Worm (Caenorhabditis elegans) whole organism, mixed stage, embryonic: ENCODE measurements around the gene math-39.

Experiments
- M03D4.4 ChIP-seq: sonication (generic microtip); optimal IDR thresholded peaks from 2 replicates; lab custom pipeline; 2017; ENCODE audit warnings: mild to moderate bottlenecking, missing genetic modification characterization, missing compliant biosample characterization
- bed-3 ChIP-seq: fragments of 200-800 bp; sonication (Bioruptor generic); optimal IDR thresholded peaks from 3 replicates; lab custom pipeline; 2018; ENCODE audit warnings: mild to moderate bottlenecking, missing genetic modification characterization, moderate library complexity, missing compliant biosample characterization
- blmp-1 ChIP-seq: fragments of 150-350 bp; optimal IDR thresholded peaks from 2 replicates; lab custom pipeline; 2014; ENCODE audit warnings: missing biosample characterization, missing genetic modification characterization
- ceh-39 ChIP-seq: fragments of 150-350 bp; optimal IDR thresholded peaks from 2 replicates; lab custom pipeline; 2014; ENCODE audit warnings: missing biosample characterization, missing genetic modification characterization
- ceh-43 ChIP-seq: fragments of 200-800 bp; sonication (Bioruptor generic); optimal IDR thresholded peaks from 2 replicates; lab custom pipeline; 2018; ENCODE audit warnings: mild to moderate bottlenecking, missing genetic modification characterization, moderate library complexity, missing compliant biosample characterization
- ceh-83 ChIP-seq: fragments of 200-800 bp; sonication (Bioruptor generic); optimal IDR thresholded peaks from 2 replicates; lab custom pipeline; 2018; ENCODE audit warnings: mild to moderate bottlenecking, missing genetic modification characterization, missing compliant biosample characterization
- ces-1 ChIP-seq: fragments of 150-350 bp; optimal IDR thresholded peaks from 2 replicates; lab custom pipeline; 2014; ENCODE audit warnings: missing biosample characterization, missing genetic modification reagents, missing genetic modification characterization
- cnd-1 ChIP-seq: fragments of 200-800 bp; sonication (Bioruptor generic); optimal IDR thresholded peaks from 2 replicates; lab custom pipeline; 2018; ENCODE audit warnings: mild to moderate bottlenecking, missing genetic modification characterization, missing compliant biosample characterization
- drap-1 ChIP-seq: fragments of 200-800 bp; sonication (Bioruptor generic); optimal IDR thresholded peaks from 3 replicates; lab custom pipeline; 2018; ENCODE audit warnings: mild to moderate bottlenecking, missing genetic modification characterization, missing compliant biosample characterization
- elt-1 ChIP-seq: sonication (generic microtip); optimal IDR thresholded peaks from 2 replicates; lab custom pipeline; 2017; ENCODE audit warnings: missing genetic modification characterization, mild to moderate bottlenecking, missing compliant biosample characterization, antibody characterized with exemption, moderate library complexity, borderline replicate concordance; ENCODE audit not compliant: insufficient read depth
- elt-3 ChIP-seq: fragments of 150-350 bp; optimal IDR thresholded peaks from 2 replicates; lab custom pipeline; 2014; ENCODE audit warnings: missing biosample characterization, missing genetic modification characterization
- ham-2 ChIP-seq: fragments of 200-800 bp; sonication (Bioruptor generic); optimal IDR thresholded peaks from 2 replicates; lab custom pipeline; 2018; ENCODE audit warnings: mild to moderate bottlenecking, missing genetic modification characterization, missing compliant biosample characterization
- hlh-1 ChIP-seq: fragments of 150-350 bp; optimal IDR thresholded peaks from 2 replicates; lab custom pipeline; 2014; ENCODE audit warnings: missing biosample characterization, missing genetic modification reagents, missing genetic modification characterization
- lin-13 ChIP-seq: fragments of 150-350 bp; optimal IDR thresholded peaks from 2 replicates; lab custom pipeline; 2014; ENCODE audit warnings: missing biosample characterization, missing genetic modification characterization
- lin-32 ChIP-seq: fragments of 200-800 bp; sonication (Bioruptor generic); optimal IDR thresholded peaks from 2 replicates; lab custom pipeline; 2018; ENCODE audit warnings: mild to moderate bottlenecking, missing genetic modification characterization, missing compliant biosample characterization
- lsy-2 ChIP-seq: fragments of 150-350 bp; optimal IDR thresholded peaks from 2 replicates; lab custom pipeline; 2014; ENCODE audit warnings: missing biosample characterization, missing genetic modification characterization
- mab-5 ChIP-seq: fragments of 150-350 bp; optimal IDR thresholded peaks from 2 replicates; lab custom pipeline; 2014; ENCODE audit warnings: missing biosample characterization, missing genetic modification characterization
- mep-1 ChIP-seq: fragments of 150-350 bp; optimal IDR thresholded peaks from 2 replicates; lab custom pipeline; 2017; ENCODE audit warnings: missing biosample characterization, missing genetic modification reagents, missing genetic modification characterization, inconsistent platforms
- mls-2 ChIP-seq: sonication (generic microtip); optimal IDR thresholded peaks from 2 replicates; lab custom pipeline; 2016; ENCODE audit warnings: mild to moderate bottlenecking, missing genetic modification characterization, moderate library complexity, missing compliant biosample characterization
- nhr-12 ChIP-seq: fragments of 150-350 bp; optimal IDR thresholded peaks from 2 replicates; lab custom pipeline; 2014; ENCODE audit warnings: missing biosample characterization, missing genetic modification characterization
- nhr-2 ChIP-seq: fragments of 150-350 bp; optimal IDR thresholded peaks from 2 replicates; lab custom pipeline; 2014; ENCODE audit warnings: missing biosample characterization, missing genetic modification characterization
- nhr-237 ChIP-seq: fragments of 150-350 bp; optimal IDR thresholded peaks from 2 replicates; lab custom pipeline; 2014; ENCODE audit warnings: missing biosample characterization, missing genetic modification characterization
- nhr-76 ChIP-seq: sonication (generic microtip); optimal IDR thresholded peaks from 2 replicates; lab custom pipeline; 2017; ENCODE audit warnings: missing biosample characterization, missing genetic modification characterization
- pha-4 ChIP-seq: fragments of 150-350 bp; optimal IDR thresholded peaks from 2 replicates; lab custom pipeline; 2018; ENCODE audit warnings: missing biosample characterization, missing genetic modification reagents, missing genetic modification characterization
- sem-2 ChIP-seq: fragments of 200-800 bp; sonication (Bioruptor generic); optimal IDR thresholded peaks from 2 replicates; lab custom pipeline; 2018; ENCODE audit warnings: mild to moderate bottlenecking, missing genetic modification characterization, missing compliant biosample characterization
- snpc-4 ChIP-seq: fragments of 150-350 bp; optimal IDR thresholded peaks from 2 replicates; lab custom pipeline; 2014; ENCODE audit warnings: missing biosample characterization, missing genetic modification characterization
- sptf-1 ChIP-seq: sonication (generic microtip); optimal IDR thresholded peaks from 2 replicates; lab custom pipeline; 2017; ENCODE audit warnings: mild to moderate bottlenecking, missing genetic modification characterization, moderate library complexity, missing compliant biosample characterization
- tbx-8 ChIP-seq: fragments of 200-800 bp; sonication (Bioruptor generic); optimal IDR thresholded peaks from 2 replicates; lab custom pipeline; 2018; ENCODE audit warnings: mild to moderate bottlenecking, missing genetic modification characterization, moderate library complexity, missing compliant biosample characterization
- unc-39 ChIP-seq: fragments of 150-350 bp; optimal IDR thresholded peaks from 2 replicates; lab custom pipeline; 2014; ENCODE audit warnings: missing biosample characterization, missing genetic modification characterization
- unc-62 ChIP-seq: fragments of 150-350 bp; optimal IDR thresholded peaks from 2 replicates; lab custom pipeline; 2014; ENCODE audit warnings: missing biosample characterization, missing genetic modification reagents, missing genetic modification characterization
- zip-8 ChIP-seq: fragments of 150-350 bp; optimal IDR thresholded peaks from 2 replicates; lab custom pipeline; 2014; ENCODE audit warnings: missing biosample characterization, missing genetic modification characterization
- ztf-11 ChIP-seq: fragments of 150-350 bp; optimal IDR thresholded peaks from 2 replicates; lab custom pipeline; 2014; ENCODE audit warnings: missing biosample characterization, missing genetic modification characterization

Gene math-39

DNA sequence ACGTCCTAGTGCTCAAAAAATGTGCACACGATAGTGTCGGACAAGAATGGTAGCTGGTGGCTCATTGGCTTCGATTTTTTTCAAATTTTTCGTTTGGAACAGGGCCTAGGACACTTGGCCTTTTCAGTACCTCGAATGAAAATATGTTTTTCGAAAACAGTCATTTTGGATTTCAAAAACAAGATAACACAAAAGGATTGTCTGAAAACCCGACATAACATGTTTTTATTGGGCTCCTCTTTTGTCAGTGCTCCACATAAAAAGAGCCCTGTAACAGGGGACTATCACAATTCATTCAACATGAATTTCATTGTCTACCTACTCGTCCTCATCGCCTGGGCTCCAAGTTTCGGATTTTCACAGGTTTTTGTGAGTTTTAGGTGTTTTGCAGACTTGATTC is 32.1 kb downstream of the math-39 start, which contains the start of gene C16C4.17:
TSS of gene C16C4.17 (plus strand) at position 301 of the 400 bp plus-strand sequence.
- TF ChIP-seq nhr-237 (tag; lab: Kevin White, UChicago) (no peak), snpc-4 (tag; lab: Kevin White, UChicago) (no peak), sem-2 (no peak), pha-4 (no peak), ham-2 (GFP tag; lab: Kevin White, UChicago) (no peak), elt-3 (tag; lab: Kevin White, UChicago) (no peak), ceh-43 (GFP tag; lab: Kevin White, UChicago) (no peak), bed-3 (GFP tag; lab: Kevin White, UChicago) (no peak), ztf-11 (tag; lab: Kevin White, UChicago) (no peak), ceh-39 (tag; lab: Kevin White, UChicago) (no peak)

ce11 chrII:1865683-1866431 is 33.7 kb downstream of the math-39 start, which contains the start of gene math-15:
math-15 (plus strand) TSS chrII:1866381.
- TF ChIP-seq blmp-1 (tag; lab: Kevin White, UChicago) = no peak
- no peak for TF ChIP-seq ham-2 (GFP tag; lab: Kevin White, UChicago)
- no peak for TF ChIP-seq sem-2
- TF ChIP-seq mab-5 = no peak
- no peak for TF ChIP-seq bed-3 (GFP tag; lab: Kevin White, UChicago)
- TF ChIP-seq ztf-11 (tag; lab: Kevin White, UChicago) = no peak
- no peak for TF ChIP-seq cnd-1 (tag; lab: Kevin White, UChicago)

- TF ChIP-seq unc-39 (no peak), bed-3 (GFP tag; lab: Kevin White, UChicago) (no peak), unc-62 (GFP tag; lab: Kevin White, UChicago) (no peak), ces-1 (GFP tag; lab: Kevin White, UChicago) (no peak), sptf-1 (tag; lab: Kevin White, UChicago) (no peak)
Observed at ce11 chrII:1869120-1869519, 37.0 kb downstream of the math-39 start, which contains the start of gene math-14. math-14 (plus strand) TSS chrII:1869420.

DNA sequence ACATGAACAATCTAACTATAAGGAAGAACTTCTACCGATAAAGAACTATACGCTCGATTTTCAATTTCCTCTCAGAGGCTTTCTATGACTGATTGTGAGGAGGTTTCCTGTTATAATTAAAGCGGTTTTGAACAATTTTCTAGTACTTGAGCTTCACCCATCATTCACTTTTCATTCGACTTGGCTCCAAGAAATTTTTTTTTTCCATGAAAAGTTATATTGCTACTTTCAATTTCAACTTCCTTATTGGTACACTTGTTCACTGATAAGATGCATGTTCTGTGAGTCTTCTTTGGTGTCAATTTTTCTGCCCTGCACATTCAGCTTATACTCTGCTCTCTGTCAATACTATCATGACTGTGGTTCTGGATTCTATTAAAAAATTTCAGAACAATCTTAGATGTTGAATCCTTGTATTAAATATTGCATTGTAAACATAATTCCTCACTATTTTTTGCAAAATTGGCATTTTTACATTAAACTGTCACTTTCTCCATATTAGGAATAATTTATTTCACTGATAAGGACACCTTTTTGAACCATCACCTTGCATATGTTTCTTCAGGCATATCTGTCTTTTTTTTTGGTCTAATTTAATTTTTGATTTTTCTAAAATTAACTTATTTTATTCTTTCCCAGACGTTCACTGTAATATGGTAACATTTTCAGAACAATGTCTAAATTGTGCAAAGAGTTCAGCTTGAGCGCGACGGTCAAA is 38.9 kb downstream of the math-39 start, which contains the start of gene math-10:
TSS of gene math-10 (plus strand) at position 668 of the 718 bp plus-strand sequence.
- TF ChIP-seq cnd-1 (tag; lab: Kevin White, UChicago) (no peak), ces-1 (GFP tag; lab: Kevin White, UChicago) (no peak), ceh-83 (GFP tag; lab: Kevin White, UChicago) (no peak), lin-32 (GFP tag; lab: Kevin White, UChicago) (no peak), drap-1 (GFP tag; lab: Kevin White, UChicago) (no peak)

DNA sequence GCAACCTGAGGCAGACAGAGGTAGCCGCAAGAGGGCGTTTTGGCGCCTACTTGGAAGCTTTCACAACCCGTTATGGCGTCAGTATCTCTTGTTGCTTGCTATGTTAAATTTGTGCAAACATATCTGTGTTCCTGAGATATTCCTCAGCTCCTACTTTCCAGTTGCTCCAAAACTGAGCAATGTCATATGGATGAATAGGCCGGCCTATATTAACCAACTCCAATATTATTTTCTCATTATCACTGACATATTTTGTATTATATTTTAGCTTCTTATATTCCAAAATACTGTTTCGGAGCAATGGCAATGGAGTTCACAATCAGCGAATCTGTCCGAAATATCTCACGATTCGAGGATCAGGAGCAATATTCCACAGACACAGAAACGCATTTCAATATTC is 43.5 kb downstream of the math-39 start, which contains the start of gene math-13:
TSS of gene math-13 (plus strand) at position 301 of the 400 bp plus-strand sequence.
- TF ChIP-seq M03D4.4 (tag; lab: Kevin White, UChicago) = no peak
- TF ChIP-seq nhr-76 (tag; lab: Kevin White, UChicago) = no peak
- TF ChIP-seq zip-8 (tag; lab: Kevin White, UChicago) = no peak
- no peak for TF ChIP-seq unc-39
- TF ChIP-seq nhr-12 (tag; lab: Kevin White, UChicago) = no peak
- TF ChIP-seq nhr-2 (tag; lab: Kevin White, UChicago) = no peak
- no peak for TF ChIP-seq tbx-8
- TF ChIP-seq bed-3 (GFP tag; lab: Kevin White, UChicago) = no peak
- no peak for TF ChIP-seq ceh-43 (GFP tag; lab: Kevin White, UChicago)

- TF ChIP-seq hlh-1 (no peak), mep-1 (no peak), nhr-76 (tag; lab: Kevin White, UChicago) (no peak), mls-2 (tag; lab: Kevin White, UChicago) (no peak), lin-13 (tag; lab: Kevin White, UChicago) (no peak), ceh-83 (GFP tag; lab: Kevin White, UChicago) (no peak), lsy-2 (no peak), elt-1 (no peak), ceh-39 (tag; lab: Kevin White, UChicago) (no peak), ceh-43 (GFP tag; lab: Kevin White, UChicago) (no peak), bed-3 (GFP tag; lab: Kevin White, UChicago) (no peak), snpc-4 (tag; lab: Kevin White, UChicago) (no peak), sptf-1 (tag; lab: Kevin White, UChicago) (no peak), sem-2 (no peak)
- TF ChIP-seq, all 35 proteins: peak for 0
Observed at ce11 chrII:1878663-1879062, 46.5 kb downstream of the math-39 start, which contains the start of gene math-16. math-16 (minus strand) TSS chrII:1878763.
